Worm (Caenorhabditis elegans) whole organism, L4 larva: Measurements from ENCODE around the gene stc-1.

ENCODE experiments used
- F10B5.3 ChIP-seq: sonication (generic microtip); optimal IDR thresholded peaks from 2 replicates; lab custom pipeline; 2016; ENCODE audit warnings: mild to moderate bottlenecking, missing genetic modification characterization, missing compliant biosample characterization
- F49E8.2 ChIP-seq: sonication (generic microtip); optimal IDR thresholded peaks from 2 replicates; lab custom pipeline; 2016; ENCODE audit warnings: missing compliant biosample characterization, mild to moderate bottlenecking, missing genetic modification characterization, borderline replicate concordance
- T20F7.1 ChIP-seq: fragments of 200-800 bp; sonication (Bioruptor generic); optimal IDR thresholded peaks from 2 replicates; lab custom pipeline; 2018; ENCODE audit warnings: mild to moderate bottlenecking, missing genetic modification characterization, missing compliant biosample characterization
- T26A8.4 ChIP-seq: fragments of 200-800 bp; sonication (Bioruptor generic); IDR thresholded peaks from 2 replicates; pipeline ENCODE4 v1.3.6; 2022; ENCODE audit warnings: missing genetic modification characterization, missing compliant biosample characterization
- Y5F2A.4 ChIP-seq: fragments of 200-800 bp; sonication (Bioruptor generic); optimal IDR thresholded peaks from 2 replicates; lab custom pipeline; 2018; ENCODE audit warnings: mild to moderate bottlenecking, missing genetic modification characterization, missing compliant biosample characterization
- ama-1 ChIP-seq: fragments of 150-350 bp; optimal IDR thresholded peaks from 2 replicates; lab custom pipeline; 2014; ENCODE audit warnings: inconsistent platforms, mixed read lengths
- arid-1 ChIP-seq: fragments of 200-800 bp; sonication (Bioruptor generic); conservative IDR thresholded peaks from 2 replicates; pipeline ENCODE4 v1.3.6; 2022; ENCODE audit warnings: missing genetic modification reagents, missing genetic modification characterization, missing compliant biosample characterization
- attf-4 ChIP-seq: sonication (generic microtip); optimal IDR thresholded peaks from 3 replicates; lab custom pipeline; 2017; ENCODE audit warnings: missing biosample characterization, missing genetic modification characterization
- ceh-62 ChIP-seq: sonication (generic microtip); optimal IDR thresholded peaks from 2 replicates; lab custom pipeline; 2017; ENCODE audit warnings: missing biosample characterization, missing genetic modification characterization
- daf-16 ChIP-seq, 3 experiments: sonication (generic microtip); optimal IDR thresholded peaks; 2 replicates each; lab custom pipeline; 2016 to 2017; ENCODE audit warnings: missing genetic modification characterization in 3 of 3, missing genetic modification reagents in 3 of 3, mild to moderate bottlenecking in 2 of 3, missing compliant biosample characterization in 2 of 3, missing biosample characterization in 1 of 3, moderate library complexity in 1 of 3
- dmd-6 ChIP-seq: fragments of 200-800 bp; sonication (Bioruptor generic); IDR thresholded peaks from 2 replicates; pipeline ENCODE4 v1.3.6; 2022; ENCODE audit warnings: missing genetic modification reagents, missing genetic modification characterization, missing compliant biosample characterization
- dmd-8 ChIP-seq: fragments of 200-800 bp; sonication (Bioruptor generic); IDR thresholded peaks from 2 replicates; pipeline ENCODE4 v1.3.6; 2022; ENCODE audit warnings: missing genetic modification characterization, missing compliant biosample characterization
- dmd-9 ChIP-seq: fragments of 200-800 bp; sonication (Bioruptor generic); IDR thresholded peaks from 2 replicates; pipeline ENCODE4 v1.3.6; 2022; ENCODE audit warnings: missing genetic modification reagents, missing genetic modification characterization, missing compliant biosample characterization
- dpl-1 ChIP-seq: fragments of 150-350 bp; optimal IDR thresholded peaks from 2 replicates; lab custom pipeline; 2014; ENCODE audit warnings: missing biosample characterization, missing genetic modification reagents, missing genetic modification characterization
- dve-1 ChIP-seq: sonication (generic microtip); optimal IDR thresholded peaks from 2 replicates; lab custom pipeline; 2017; ENCODE audit warnings: antibody characterized with exemption, mild to moderate bottlenecking, missing genetic modification characterization, missing compliant biosample characterization; ENCODE audit not compliant: insufficient read depth
- hlh-11 ChIP-seq: fragments of 200-800 bp; sonication (Bioruptor generic); optimal IDR thresholded peaks from 2 replicates; lab custom pipeline; 2018; ENCODE audit warnings: mild to moderate bottlenecking, missing genetic modification characterization, missing compliant biosample characterization
- lin-13 ChIP-seq: fragments of 150-350 bp; optimal IDR thresholded peaks from 2 replicates; lab custom pipeline; 2014; ENCODE audit warnings: missing biosample characterization, missing genetic modification reagents, missing genetic modification characterization
- lin-15B ChIP-seq: fragments of 150-350 bp; sonication (generic microtip); optimal IDR thresholded peaks from 3 replicates; lab custom pipeline; 2014; ENCODE audit warnings: missing biosample characterization, missing genetic modification characterization
- mxl-2 ChIP-seq: fragments of 200-800 bp; sonication (Bioruptor generic); conservative IDR thresholded peaks from 2 replicates; pipeline ENCODE4 v1.3.6; 2022; ENCODE audit warnings: missing genetic modification reagents, missing genetic modification characterization, missing compliant biosample characterization
- mxl-3 ChIP-seq: fragments of 200-800 bp; sonication (Bioruptor generic); optimal IDR thresholded peaks from 2 replicates; lab custom pipeline; 2018; ENCODE audit warnings: mild to moderate bottlenecking, missing genetic modification characterization, missing compliant biosample characterization
- nhr-10 ChIP-seq: fragments of 150-350 bp; optimal IDR thresholded peaks from 2 replicates; lab custom pipeline; 2014; ENCODE audit warnings: missing biosample characterization, missing genetic modification characterization
- nhr-237 ChIP-seq: sonication (generic microtip); optimal IDR thresholded peaks from 2 replicates; lab custom pipeline; 2017; ENCODE audit warnings: missing biosample characterization, missing genetic modification characterization
- nhr-28 ChIP-seq: fragments of 150-350 bp; optimal IDR thresholded peaks from 2 replicates; lab custom pipeline; 2014; ENCODE audit warnings: missing biosample characterization, missing genetic modification characterization
- nhr-6 ChIP-seq: fragments of 150-350 bp; optimal IDR thresholded peaks from 2 replicates; lab custom pipeline; 2014; ENCODE audit warnings: missing biosample characterization, missing genetic modification characterization
- nhr-77 ChIP-seq: fragments of 150-350 bp; optimal IDR thresholded peaks from 2 replicates; lab custom pipeline; 2014; ENCODE audit warnings: missing biosample characterization, missing genetic modification characterization
- pha-4 ChIP-seq, 2 experiments: fragments of 150-350 bp in 1 of 2; fragments of 200-800 bp in 1 of 2; sonication (Bioruptor generic) in 1 of 2; IDR thresholded peaks in 1 of 2; optimal IDR thresholded peaks in 1 of 2; 2 replicates each; pipeline versions ENCODE4 v1.3.6 to Lab custom; 2014 to 2022; ENCODE audit warnings: missing genetic modification characterization in 2 of 2, missing genetic modification reagents in 2 of 2, missing biosample characterization in 1 of 2, missing compliant biosample characterization in 1 of 2
- php-3 ChIP-seq: fragments of 200-800 bp; sonication (Bioruptor generic); IDR thresholded peaks from 2 replicates; pipeline ENCODE4 v1.3.6; 2022; ENCODE audit warnings: missing genetic modification reagents, missing genetic modification characterization, missing compliant biosample characterization
- pqm-1 ChIP-seq: sonication (generic microtip); optimal IDR thresholded peaks from 2 replicates; lab custom pipeline; 2017; ENCODE audit warnings: missing biosample characterization, missing genetic modification characterization
- rbr-2 ChIP-seq: sonication (generic microtip); optimal IDR thresholded peaks from 2 replicates; lab custom pipeline; 2016; ENCODE audit warnings: missing genotype, missing genetic modification characterization, missing compliant biosample characterization
- sdz-12 ChIP-seq: fragments of 200-800 bp; sonication (Bioruptor generic); optimal IDR thresholded peaks from 2 replicates; lab custom pipeline; 2018; ENCODE audit warnings: mild to moderate bottlenecking, missing genetic modification characterization, missing compliant biosample characterization
- snpc-1.2 ChIP-seq: fragments of 200-800 bp; sonication (Bioruptor generic); IDR thresholded peaks from 2 replicates; pipeline ENCODE4 v1.3.6; 2022; ENCODE audit warnings: missing genetic modification reagents, missing genetic modification characterization, missing compliant biosample characterization
- tra-1 ChIP-seq: fragments of 200-800 bp; sonication (Bioruptor generic); IDR thresholded peaks from 2 replicates; pipeline ENCODE4 v1.3.6; 2022; ENCODE audit warnings: missing genetic modification reagents, missing genetic modification characterization, missing compliant biosample characterization
- unc-62 ChIP-seq, 3 experiments: fragments of 150-350 bp in 1 of 3; sonication (generic microtip); optimal IDR thresholded peaks in 2 of 3; peaks in 1 of 3; 1 replicate in 1 of 3; 2 replicates in 2 of 3; lab custom pipeline; 2014 to 2017; ENCODE audit warnings: missing biosample characterization in 3 of 3, missing genetic modification characterization in 3 of 3, missing genetic modification reagents in 3 of 3, missing genotype in 1 of 3

The stc-1 gene

ce11 chrII:8516783-8517182, 49.2 kb downstream of the stc-1 start, which contains the start of gene rnh-2 (continued):
- TF ChIP-seq snpc-1.2 (GFP tag; lab: Robert Waterston, UW) (no peak), nhr-6 (tag; lab: Kevin White, UChicago) (peak; percentile 45), F49E8.2 (tag; lab: Kevin White, UChicago) (no peak), T26A8.4 (no peak), mxl-2 (GFP tag; lab: Robert Waterston, UW) (no peak), nhr-10 (tag; lab: Kevin White, UChicago) (no peak), ama-1 (lab: Kevin White, UChicago) (no peak), sdz-12 (GFP tag; lab: Kevin White, UChicago) (no peak), mxl-3 (GFP tag; lab: Kevin White, UChicago) (peak; percentile 7), lin-15B (tag; lab: Kevin White, UChicago) (peak; percentile 24), dmd-8 (no peak)

ce11 chrII:8515521-8515920, 50.4 kb downstream of the stc-1 start:
- no peak for TF ChIP-seq daf-16 (GFP tag; optimal IDR thresholded peaks at IDR 0.05; lab: Kevin White, UChicago)
- peak; percentile 78 for TF ChIP-seq daf-16 (tag; optimal IDR thresholded peaks at IDR 0.05; lab: Kevin White, UChicago)
- peak; percentile 95 for TF ChIP-seq nhr-28 (tag; lab: Kevin White, UChicago)
- peak; percentile 55; the same call in 1 of the 2 replicates for TF ChIP-seq dmd-6 (GFP tag; lab: Robert Waterston, UW)
- TF ChIP-seq nhr-77 (tag; lab: Kevin White, UChicago): peak; percentile 83
- no peak for TF ChIP-seq dmd-9
- TF ChIP-seq F10B5.3 (tag; lab: Kevin White, UChicago): no peak
- peak; percentile 41 for TF ChIP-seq hlh-11 (tag; lab: Kevin White, UChicago)
- TF ChIP-seq tra-1: 0 out of 2 replicates have a peak, but pooled peaks have one; percentile 30
- peak; percentile 81 for TF ChIP-seq pqm-1
- no peak for TF ChIP-seq attf-4
- no peak for TF ChIP-seq ceh-62 (tag; lab: Kevin White, UChicago)
- TF ChIP-seq Y5F2A.4 (GFP tag; lab: Kevin White, UChicago): no peak
- TF ChIP-seq nhr-237: no peak
- TF ChIP-seq dpl-1 (GFP tag; lab: Kevin White, UChicago): no peak

ce11 chrII:8514729-8515128, 51.2 kb downstream of the stc-1 start, which contains the start of gene ctg-2:
Gene ctg-2, plus strand, starts transcription at chrII:8515054.
- peak; percentile 7 for TF ChIP-seq T20F7.1 (GFP tag; lab: Kevin White, UChicago)
- no peak for TF ChIP-seq lin-13 (GFP tag; lab: Kevin White, UChicago)
- TF ChIP-seq unc-62 (GFP tag; optimal IDR thresholded peaks at IDR 0.05 in 1 of 2; lab: Kevin White, UChicago): peak in 1 of 2 experiments; percentile 86
- no peak for TF ChIP-seq unc-62 (tag; optimal IDR thresholded peaks at IDR 0.05; lab: Kevin White, UChicago)
- peak; percentile 75 for TF ChIP-seq pqm-1
- peak; percentile 91 for TF ChIP-seq nhr-28 (tag; lab: Kevin White, UChicago)
- TF ChIP-seq dmd-6 (GFP tag; lab: Robert Waterston, UW): peak; percentile 58
- no peak for TF ChIP-seq pha-4 (GFP tag; IDR thresholded peaks at IDR 0.05; lab: Robert Waterston, UW)
- no peak for TF ChIP-seq pha-4 (tag; optimal IDR thresholded peaks at IDR 0.05; lab: Kevin White, UChicago)
- TF ChIP-seq rbr-2 (tag; lab: Kevin White, UChicago): no peak
- peak; percentile 57 for TF ChIP-seq dve-1 (tag; lab: Kevin White, UChicago)
- TF ChIP-seq arid-1 (GFP tag; lab: Robert Waterston, UW): no peak
- no peak for TF ChIP-seq daf-16 (GFP tag; optimal IDR thresholded peaks at IDR 0.05; lab: Kevin White, UChicago)
- TF ChIP-seq daf-16 (tag; optimal IDR thresholded peaks at IDR 0.05; lab: Kevin White, UChicago): peak; percentile 55
- TF ChIP-seq php-3 (GFP tag; lab: Robert Waterston, UW): peak; percentile 39; the same call in 1 of the 2 replicates
